Fruit fly (Drosophila melanogaster): Measurements from ENCODE around the gene CG5687.

- TF ChIP-seq h (optimal IDR thresholded peaks at IDR 0.05), result no peak
- TF ChIP-seq psq (optimal IDR thresholded peaks at IDR 0.05), result no peak
- no peak for TF ChIP-seq ttk (optimal IDR thresholded peaks at IDR 0.05)
- TF ChIP-seq insv (optimal IDR thresholded peaks at IDR 0.05), result no peak
Measured at dm6 chr3L:1906208-1906607, 32.7 kb downstream of the CG5687 start.

Data from Kc167 (cell line).